Fruit fly (Drosophila melanogaster) whole organism, prepupa: ENCODE measurements around the gene CG32712.

Experiments used
- Blimp-1 ChIP-seq: fragments of 200-800 bp; sonication (Bioruptor generic); optimal IDR thresholded peaks from 3 replicates; lab custom pipeline; 2017; ENCODE audit warnings: missing biosample characterization, missing genetic modification characterization, mild to moderate bottlenecking, moderate library complexity, missing genetic modification reagents
- CG10669 ChIP-seq: fragments of 200-800 bp; sonication (Bioruptor generic); optimal IDR thresholded peaks from 3 replicates; lab custom pipeline; 2018; ENCODE audit warnings: missing biosample characterization, mild to moderate bottlenecking, missing genetic modification characterization, moderate library complexity
- CG11294 ChIP-seq: fragments of 200-800 bp; sonication (Bioruptor generic); IDR thresholded peaks from 2 replicates; pipeline ENCODE4 v1.3.6; 2022; ENCODE audit warnings: missing biosample characterization, missing genetic modification characterization
- CG11762 ChIP-seq: fragments of 200-800 bp; sonication (Bioruptor generic); optimal IDR thresholded peaks from 3 replicates; lab custom pipeline; 2016; ENCODE audit warnings: missing biosample characterization, missing genetic modification characterization; ENCODE audit not compliant: insufficient read depth
- CG15336 ChIP-seq: fragments of 200-800 bp; sonication (Bioruptor generic); IDR thresholded peaks from 2 replicates; pipeline ENCODE4 v1.3.6; 2022; ENCODE audit warnings: missing biosample characterization, missing genetic modification characterization
- CG1621 ChIP-seq: fragments of 200-800 bp; sonication (Bioruptor generic); optimal IDR thresholded peaks from 3 replicates; lab custom pipeline; 2018; ENCODE audit warnings: missing biosample characterization, mild to moderate bottlenecking, missing genetic modification characterization
- CG31627 ChIP-seq: fragments of 200-800 bp; sonication (Bioruptor generic); optimal IDR thresholded peaks from 3 replicates; lab custom pipeline; 2016; ENCODE audit warnings: missing biosample characterization, missing genetic modification characterization
- CG32006 ChIP-seq: fragments of 200-800 bp; sonication (Bioruptor generic); optimal IDR thresholded peaks from 3 replicates; lab custom pipeline; 2017; ENCODE audit warnings: missing biosample characterization, mild to moderate bottlenecking, missing genetic modification characterization
- CG34406 ChIP-seq: fragments of 200-800 bp; sonication (Bioruptor generic); optimal IDR thresholded peaks from 3 replicates; lab custom pipeline; 2016; ENCODE audit warnings: missing biosample characterization, missing genetic modification characterization
- CG3919 ChIP-seq: fragments of 200-800 bp; sonication (Bioruptor generic); optimal IDR thresholded peaks from 3 replicates; lab custom pipeline; 2016; ENCODE audit warnings: missing biosample characterization, missing genetic modification characterization
- CG4318 ChIP-seq: fragments of 200-800 bp; sonication (Bioruptor generic); optimal IDR thresholded peaks from 3 replicates; lab custom pipeline; 2017; ENCODE audit warnings: missing biosample characterization, mild to moderate bottlenecking, missing genetic modification characterization
- CG6163 ChIP-seq: fragments of 200-800 bp; sonication (Bioruptor generic); IDR thresholded peaks from 3 replicates; pipeline ENCODE4 v1.3.6; 2022; ENCODE audit warnings: missing biosample characterization, missing genetic modification characterization
- CG6276 ChIP-seq: fragments of 200-800 bp; sonication (Bioruptor generic); optimal IDR thresholded peaks from 2 replicates; lab custom pipeline; 2017; ENCODE audit warnings: missing biosample characterization, mild to moderate bottlenecking, missing genetic modification characterization
- CG6792 ChIP-seq: fragments of 200-800 bp; sonication (Bioruptor generic); optimal IDR thresholded peaks from 3 replicates; lab custom pipeline; 2016; ENCODE audit warnings: missing biosample characterization, missing genetic modification characterization
- CG6808 ChIP-seq: fragments of 200-800 bp; sonication (Bioruptor generic); optimal IDR thresholded peaks from 3 replicates; lab custom pipeline; 2017; ENCODE audit warnings: missing biosample characterization, missing genetic modification characterization, mild to moderate bottlenecking, moderate library complexity, missing genetic modification reagents
- CG7368 ChIP-seq: fragments of 200-800 bp; sonication (Bioruptor generic); optimal IDR thresholded peaks from 3 replicates; lab custom pipeline; 2016; ENCODE audit warnings: missing biosample characterization, missing genetic modification characterization
- CG8119 ChIP-seq: fragments of 200-800 bp; sonication (Bioruptor generic); IDR thresholded peaks from 3 replicates; pipeline ENCODE4 v1.3.6; 2022; ENCODE audit warnings: missing biosample characterization, missing genetic modification characterization
- CG8319 ChIP-seq: fragments of 200-800 bp; sonication (Bioruptor generic); optimal IDR thresholded peaks from 3 replicates; lab custom pipeline; 2016; ENCODE audit warnings: missing biosample characterization, missing genetic modification characterization
- CG8632 ChIP-seq: fragments of 200-800 bp; sonication (Bioruptor generic); optimal IDR thresholded peaks from 3 replicates; lab custom pipeline; 2016; ENCODE audit warnings: missing biosample characterization, missing genetic modification characterization
- Eip78C ChIP-seq: fragments of 200-800 bp; sonication (Bioruptor generic); peaks from one replicate; lab custom pipeline; 2016; ENCODE audit warnings: missing biosample characterization, missing genetic modification characterization
- Ets21C ChIP-seq: fragments of 200-800 bp; sonication (Bioruptor generic); optimal IDR thresholded peaks from 3 replicates; lab custom pipeline; 2016; ENCODE audit warnings: missing biosample characterization, missing genetic modification characterization
- Ets96B ChIP-seq: fragments of 200-800 bp; optimal IDR thresholded peaks from 2 replicates; lab custom pipeline; 2019; ENCODE audit warnings: missing biosample characterization, mild to moderate bottlenecking, missing genetic modification characterization, moderate library complexity
- Gug ChIP-seq: fragments of 200-800 bp; sonication (Bioruptor generic); IDR thresholded peaks from 2 replicates; pipeline ENCODE4 v1.3.6; 2022; ENCODE audit warnings: missing biosample characterization, missing genetic modification characterization
- Hr38 ChIP-seq: sonication (Bioruptor generic); optimal IDR thresholded peaks from 2 replicates; lab custom pipeline; 2016; ENCODE audit warnings: missing biosample characterization, missing genetic modification characterization
- Hr39 ChIP-seq: fragments of 200-800 bp; sonication (Bioruptor generic); optimal IDR thresholded peaks from 2 replicates; lab custom pipeline; 2016; ENCODE audit warnings: missing biosample characterization, missing genetic modification characterization
- Hr4 ChIP-seq: fragments of 200-800 bp; sonication (Bioruptor generic); optimal IDR thresholded peaks from 3 replicates; lab custom pipeline; 2016; ENCODE audit warnings: missing biosample characterization, missing genetic modification characterization
- Lpt ChIP-seq: fragments of 200-800 bp; sonication (Bioruptor generic); optimal IDR thresholded peaks from 3 replicates; lab custom pipeline; 2016; ENCODE audit warnings: missing biosample characterization, missing genetic modification characterization
- Met ChIP-seq: fragments of 200-800 bp; sonication (Bioruptor generic); optimal IDR thresholded peaks from 3 replicates; lab custom pipeline; 2016; ENCODE audit warnings: missing biosample characterization, missing genetic modification characterization
- OdsH ChIP-seq: fragments of 200-800 bp; sonication (Bioruptor generic); optimal IDR thresholded peaks from 3 replicates; lab custom pipeline; 2016; ENCODE audit warnings: missing biosample characterization, missing genetic modification characterization
- Sox14 ChIP-seq: fragments of 200-800 bp; sonication (Bioruptor generic); optimal IDR thresholded peaks from 3 replicates; lab custom pipeline; 2016; ENCODE audit warnings: missing biosample characterization, missing genetic modification characterization
- Sox15 ChIP-seq: fragments of 200-800 bp; sonication (Bioruptor generic); optimal IDR thresholded peaks from 3 replicates; lab custom pipeline; 2016; ENCODE audit warnings: missing biosample characterization, missing genetic modification characterization
- achi ChIP-seq: fragments of 200-800 bp; sonication (Bioruptor generic); optimal IDR thresholded peaks from 3 replicates; lab custom pipeline; 2016; ENCODE audit warnings: missing biosample characterization, missing genetic modification characterization
- acj6 ChIP-seq: fragments of 200-800 bp; sonication (Bioruptor generic); optimal IDR thresholded peaks from 3 replicates; lab custom pipeline; 2016; ENCODE audit warnings: missing biosample characterization, missing genetic modification characterization
- cyc ChIP-seq: fragments of 200-800 bp; sonication (Bioruptor generic); optimal IDR thresholded peaks from 3 replicates; lab custom pipeline; 2016; ENCODE audit warnings: missing biosample characterization, missing genetic modification characterization
- dac ChIP-seq: fragments of 200-800 bp; sonication (Bioruptor generic); optimal IDR thresholded peaks from 2 replicates; lab custom pipeline; 2017; ENCODE audit warnings: missing biosample characterization, mild to moderate bottlenecking, missing genetic modification characterization
- eg ChIP-seq: fragments of 200-800 bp; sonication (Bioruptor generic); IDR thresholded peaks from 3 replicates; pipeline ENCODE4 v1.3.6; 2022; ENCODE audit warnings: missing biosample characterization, missing genetic modification characterization
- esn ChIP-seq: fragments of 200-800 bp; sonication (Bioruptor generic); optimal IDR thresholded peaks from 2 replicates; lab custom pipeline; 2016; ENCODE audit warnings: missing biosample characterization, mild to moderate bottlenecking, missing genetic modification characterization, moderate library complexity
- fd59A ChIP-seq: fragments of 200-800 bp; sonication (Bioruptor generic); optimal IDR thresholded peaks from 2 replicates; lab custom pipeline; 2017; ENCODE audit warnings: missing biosample characterization, mild to moderate bottlenecking, missing genetic modification characterization, missing genetic modification reagents
- lz ChIP-seq: fragments of 200-800 bp; sonication (Bioruptor generic); optimal IDR thresholded peaks from 3 replicates; lab custom pipeline; 2016; ENCODE audit warnings: missing biosample characterization, missing genetic modification characterization
- net ChIP-seq: fragments of 200-800 bp; sonication (Bioruptor generic); optimal IDR thresholded peaks from 3 replicates; lab custom pipeline; 2016; ENCODE audit warnings: missing biosample characterization, missing genetic modification characterization
- pdm3 ChIP-seq: fragments of 200-800 bp; sonication (Bioruptor generic); optimal IDR thresholded peaks from 3 replicates; lab custom pipeline; 2016; ENCODE audit warnings: missing biosample characterization, missing genetic modification characterization
- salr ChIP-seq, 2 experiments: fragments of 200-800 bp; sonication (Bioruptor generic); optimal IDR thresholded peaks; 3 replicates each; lab custom pipeline; 2016 to 2018; ENCODE audit warnings: missing biosample characterization in 2 of 2, missing genetic modification characterization in 2 of 2, mild to moderate bottlenecking in 1 of 2
- svp ChIP-seq: fragments of 200-800 bp; sonication (Bioruptor generic); peaks from one replicate; lab custom pipeline; 2016; ENCODE audit warnings: missing biosample characterization, missing genetic modification characterization
- vri ChIP-seq: fragments of 200-800 bp; sonication (Bioruptor generic); optimal IDR thresholded peaks from 3 replicates; lab custom pipeline; 2016; ENCODE audit warnings: missing biosample characterization, mild to moderate bottlenecking, missing genetic modification characterization

CG32712 gene

DNA sequence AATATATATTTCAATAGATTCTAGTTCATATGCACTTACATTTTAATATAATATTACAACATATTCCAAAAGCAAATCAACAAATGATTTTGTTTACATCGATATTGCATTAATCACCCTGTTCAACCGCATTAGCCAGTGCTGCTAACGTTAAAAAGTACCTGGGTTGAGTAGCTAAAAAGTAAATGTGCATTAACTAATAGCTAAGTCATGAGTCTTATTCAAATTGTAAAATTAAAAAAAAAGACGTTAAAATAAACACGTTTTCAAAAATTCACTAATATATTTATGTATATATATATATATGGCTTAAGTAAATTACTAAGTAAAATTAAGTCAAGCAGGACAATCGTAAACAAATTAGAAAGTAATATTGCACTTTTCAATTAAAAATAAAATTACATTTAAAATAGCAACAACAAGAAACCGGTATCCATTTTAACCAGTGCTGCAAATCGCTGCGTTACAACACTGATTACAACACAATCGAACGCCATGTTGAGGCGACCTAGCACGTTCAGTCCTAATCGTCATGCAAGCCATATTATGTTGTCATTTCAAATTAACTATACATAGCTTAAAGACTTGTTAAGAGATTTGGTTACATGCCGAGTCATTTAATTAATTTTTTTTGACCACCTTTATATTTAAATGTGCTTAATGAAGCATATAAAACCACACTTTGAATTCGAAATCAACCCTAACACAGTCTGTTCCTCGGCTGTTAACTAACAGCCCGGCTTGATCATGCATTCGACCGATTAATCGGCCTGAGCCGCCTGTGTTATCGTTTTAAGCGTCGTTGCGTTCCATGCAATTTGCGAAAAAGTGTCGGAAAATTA, 35.2 kb downstream of the CG32712 start, which contains the start of gene CG10555 (continued):
- TF ChIP-seq net (peak; percentile 49), CG11294 (GFP tag; lab: Robert Waterston, UW) (peak; percentile 73; the same call in 1 of the 2 replicates), Hr4 (GFP tag; lab: Kevin White, UChicago) (peak; percentile 72), eg (GFP tag; lab: Robert Waterston, UW) (peak; percentile 75), CG8632 (peak; percentile 45), CG8119 (GFP tag; lab: Robert Waterston, UW) (peak; percentile 67), CG32006 (peak; percentile 79), Blimp-1 (GFP tag; lab: Kevin White, UChicago) (peak; percentile 40), CG6808 (GFP tag; lab: Kevin White, UChicago) (peak; percentile 65), cyc (GFP tag; lab: Kevin White, UChicago) (peak; percentile 84)

DNA sequence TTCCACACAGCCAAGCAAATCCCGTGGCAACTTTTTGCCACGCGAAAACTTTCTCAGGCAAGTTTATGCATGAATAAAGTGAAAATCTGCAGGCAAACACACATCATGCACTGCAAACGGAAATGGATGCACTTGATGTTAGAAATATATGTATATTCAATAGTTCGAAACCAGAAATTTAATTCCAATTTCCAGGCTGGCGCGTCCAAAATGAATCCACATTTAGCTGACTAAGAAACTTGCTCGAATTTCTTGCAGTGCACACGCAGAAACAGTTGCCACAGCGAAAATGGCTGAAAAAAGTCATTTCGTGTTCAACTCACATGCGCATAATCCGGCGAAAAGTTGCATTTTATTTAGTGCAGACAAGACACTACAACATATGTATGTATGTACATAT, 37.0 kb downstream of the CG32712 start:
- TF ChIP-seq CG8319 (GFP tag; lab: Kevin White, UChicago) (no peak), OdsH (GFP tag; lab: Kevin White, UChicago) (peak; percentile 32), svp (GFP tag; lab: Kevin White, UChicago) (peak; percentile 19), Sox15 (no peak), CG6276 (peak; percentile 48), CG8119 (GFP tag; lab: Robert Waterston, UW) (peak; percentile 75), CG15336 (GFP tag; lab: Robert Waterston, UW) (peak; percentile 78), CG6163 (GFP tag; lab: Robert Waterston, UW) (peak; percentile 81), CG3919 (GFP tag; lab: Kevin White, UChicago) (peak; percentile 21), eg (GFP tag; lab: Robert Waterston, UW) (peak; percentile 77), dac (GFP tag; lab: Kevin White, UChicago) (peak; percentile 22), vri (no peak), Ets21C (GFP tag; lab: Kevin White, UChicago) (no peak), CG4318 (peak; percentile 40), Hr39 (GFP tag; lab: Kevin White, UChicago) (peak; percentile 9), pdm3 (GFP tag; lab: Kevin White, UChicago) (peak; percentile 39), achi (GFP tag; lab: Kevin White, UChicago) (peak; percentile 42), Hr4 (GFP tag; lab: Kevin White, UChicago) (peak; percentile 79), lz (GFP tag; lab: Kevin White, UChicago) (no peak), CG8632 (no peak), Met (peak; percentile 7), Eip78C (GFP tag; lab: Kevin White, UChicago) (peak; percentile 77), acj6 (GFP tag; lab: Kevin White, UChicago) (peak; percentile 19), CG32006 (peak; percentile 65), Lpt (peak; percentile 24), Gug (GFP tag; lab: Robert Waterston, UW) (peak; percentile 61), CG11294 (GFP tag; lab: Robert Waterston, UW) (peak; percentile 52; the same call in 1 of the 2 replicates), CG10669 (peak; percentile 6), CG6792 (GFP tag; lab: Kevin White, UChicago) (no peak), CG11762 (GFP tag; lab: Kevin White, UChicago) (no peak)

DNA sequence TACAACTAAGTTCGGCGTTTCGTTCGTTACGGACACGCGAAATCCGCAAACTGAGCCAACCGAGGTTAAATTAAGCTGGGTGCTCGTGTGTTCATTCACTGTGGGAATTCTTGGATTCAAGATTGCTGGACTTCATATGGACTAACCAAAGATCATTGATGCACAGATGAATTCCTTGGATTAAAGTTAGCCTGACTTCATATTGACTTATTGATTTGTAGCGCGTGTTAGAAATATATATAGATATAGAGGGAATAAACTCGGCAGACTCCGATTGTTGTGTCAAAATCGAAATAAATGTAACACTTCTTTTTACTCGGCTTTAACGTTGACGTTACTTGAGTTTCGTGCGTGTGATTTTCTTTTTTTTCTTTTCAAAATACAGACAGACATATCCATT, 48.1 kb downstream of the CG32712 start, which contains the start of gene CG1387:
Gene CG1387 (plus strand): TSS at position 301 of the 400 bp plus-strand sequence.
- TF ChIP-seq CG3919 (GFP tag; lab: Kevin White, UChicago), result no peak
- no peak for TF ChIP-seq fd59A (GFP tag; lab: Kevin White, UChicago)
- no peak for TF ChIP-seq acj6 (GFP tag; lab: Kevin White, UChicago)
- TF ChIP-seq CG1621 (tag; lab: Kevin White, UChicago), result no peak
- no peak for TF ChIP-seq net
- TF ChIP-seq CG11294 (GFP tag; lab: Robert Waterston, UW), result no peak
- TF ChIP-seq CG7368 (GFP tag; lab: Kevin White, UChicago), result no peak
- no peak for TF ChIP-seq Sox14 (GFP tag; lab: Kevin White, UChicago)
- no peak for TF ChIP-seq salr (GFP tag; optimal IDR thresholded peaks at IDR 0.05; lab: Kevin White, UChicago)
- TF ChIP-seq CG10669, result no peak
- TF ChIP-seq CG32006, result no peak
- no peak for TF ChIP-seq CG34406 (GFP tag; lab: Kevin White, UChicago)
- no peak for TF ChIP-seq Hr38 (GFP tag; lab: Kevin White, UChicago)
- TF ChIP-seq esn (GFP tag; lab: Kevin White, UChicago), result no peak
- no peak for TF ChIP-seq Eip78C (GFP tag; lab: Kevin White, UChicago)
- TF ChIP-seq Ets96B, result no peak
- TF ChIP-seq CG6276, result no peak
- no peak for TF ChIP-seq CG11762 (GFP tag; lab: Kevin White, UChicago)
- TF ChIP-seq CG31627 (GFP tag; lab: Kevin White, UChicago), result no peak
